Fruit fly (Drosophila melanogaster) whole organism, embryonic: ENCODE data around the gene Tps1.

Experiments used
- Ada2b ChIP-seq: fragments of 200-800 bp; sonication (Bioruptor generic); IDR thresholded peaks from 2 replicates; pipeline ENCODE4 v1.3.6; 2022; ENCODE audit warnings: missing biosample characterization, missing genetic modification characterization
- Atf6 ChIP-seq: fragments of 200-800 bp; sonication (Bioruptor generic); IDR thresholded peaks from 2 replicates; pipeline ENCODE4 v1.3.6; 2022; ENCODE audit warnings: missing biosample characterization, missing genetic modification characterization
- B-H1 ChIP-seq: fragments of 200-800 bp; sonication (Bioruptor generic); IDR thresholded peaks from 3 replicates; pipeline ENCODE4 v1.3.6; 2022; ENCODE audit warnings: missing biosample characterization, missing genetic modification characterization
- C15 ChIP-seq: fragments of 200-800 bp; sonication (Bioruptor generic); IDR thresholded peaks from 3 replicates; pipeline ENCODE4 v1.3.6; 2022; ENCODE audit warnings: missing biosample characterization, missing genetic modification characterization
- CG10462 ChIP-seq: fragments of 200-800 bp; sonication (Bioruptor generic); optimal IDR thresholded peaks from 2 replicates; lab custom pipeline; 2016; ENCODE audit warnings: missing biosample characterization, missing genetic modification characterization
- CG10959 ChIP-seq: fragments of 200-800 bp; sonication (Bioruptor generic); IDR thresholded peaks from 2 replicates; pipeline ENCODE4 v1.3.6; 2022; ENCODE audit warnings: missing biosample characterization, missing genetic modification characterization
- CG11247 ChIP-seq: fragments of 200-800 bp; sonication (Bioruptor generic); IDR thresholded peaks from 2 replicates; pipeline ENCODE4 v1.3.6; 2022; ENCODE audit warnings: missing biosample characterization, missing genetic modification characterization
- CG11696 ChIP-seq: fragments of 200-800 bp; sonication (Bioruptor generic); IDR thresholded peaks from 2 replicates; pipeline ENCODE4 v1.3.6; 2022; ENCODE audit warnings: missing biosample characterization, missing genetic modification characterization
- CG14441 ChIP-seq: fragments of 200-800 bp; sonication (Bioruptor generic); IDR thresholded peaks from 2 replicates; pipeline ENCODE4 v1.3.6; 2022; ENCODE audit warnings: missing biosample characterization, missing genetic modification characterization
- CG17328 ChIP-seq: fragments of 200-800 bp; sonication (Bioruptor generic); IDR thresholded peaks from 2 replicates; pipeline ENCODE4 v1.3.6; 2022; ENCODE audit warnings: missing biosample characterization, missing genetic modification characterization
- CG17802 ChIP-seq: fragments of 200-800 bp; sonication (Bioruptor generic); optimal IDR thresholded peaks from 2 replicates; lab custom pipeline; 2018; ENCODE audit warnings: missing biosample characterization, mild to moderate bottlenecking, missing genetic modification characterization, moderate library complexity
- CG2120 ChIP-seq: fragments of 200-800 bp; sonication (Bioruptor generic); optimal IDR thresholded peaks from 3 replicates; lab custom pipeline; 2016; ENCODE audit warnings: missing biosample characterization, missing genetic modification characterization
- CG2712 ChIP-seq: fragments of 200-800 bp; optimal IDR thresholded peaks from 3 replicates; lab custom pipeline; 2019; ENCODE audit warnings: missing biosample characterization, mild to moderate bottlenecking, missing genetic modification characterization, moderate library complexity
- CG3281 ChIP-seq: fragments of 200-800 bp; sonication (Bioruptor generic); optimal IDR thresholded peaks from 3 replicates; lab custom pipeline; 2017; ENCODE audit warnings: missing biosample characterization, mild to moderate bottlenecking, missing genetic modification characterization
- CG6272 ChIP-seq: fragments of 200-800 bp; sonication (Bioruptor generic); IDR thresholded peaks from 2 replicates; pipeline ENCODE4 v1.3.6; 2022; ENCODE audit warnings: missing biosample characterization, missing genetic modification characterization
- CG7745 ChIP-seq: fragments of 200-800 bp; sonication (Bioruptor generic); optimal IDR thresholded peaks from 2 replicates; lab custom pipeline; 2018; ENCODE audit warnings: missing biosample characterization, mild to moderate bottlenecking, missing genetic modification characterization, moderate library complexity
- CG7928 ChIP-seq: fragments of 200-800 bp; sonication (Bioruptor generic); optimal IDR thresholded peaks from 2 replicates; lab custom pipeline; 2017; ENCODE audit warnings: missing biosample characterization, mild to moderate bottlenecking, missing genetic modification characterization
- CG7963 ChIP-seq: fragments of 200-800 bp; sonication (Bioruptor generic); IDR thresholded peaks from 3 replicates; pipeline ENCODE4 v1.3.6; 2022; ENCODE audit warnings: missing biosample characterization, missing genetic modification characterization; ENCODE audit not compliant: partially characterized antibody
- CG8924 ChIP-seq: fragments of 200-800 bp; optimal IDR thresholded peaks from 3 replicates; lab custom pipeline; 2019; ENCODE audit warnings: missing biosample characterization, mild to moderate bottlenecking, missing genetic modification characterization, moderate library complexity
- CG9932 ChIP-seq: fragments of 200-800 bp; sonication (Bioruptor generic); IDR thresholded peaks from 2 replicates; pipeline ENCODE4 v1.3.6; 2022; ENCODE audit warnings: missing biosample characterization, missing genetic modification characterization
- CTCF ChIP-seq: fragments of 200-800 bp; sonication (Bioruptor generic); optimal IDR thresholded peaks from 2 replicates; lab custom pipeline; 2017; ENCODE audit warnings: missing biosample characterization, mild to moderate bottlenecking, missing genetic modification characterization, moderate library complexity
- Fer1 ChIP-seq: fragments of 200-800 bp; sonication (Bioruptor generic); optimal IDR thresholded peaks from 2 replicates; lab custom pipeline; 2017; ENCODE audit warnings: missing biosample characterization, mild to moderate bottlenecking, missing genetic modification characterization
- Fer3 ChIP-seq: fragments of 200-800 bp; sonication (Bioruptor generic); optimal IDR thresholded peaks from 2 replicates; lab custom pipeline; 2018; ENCODE audit warnings: missing biosample characterization, mild to moderate bottlenecking, missing genetic modification characterization, moderate library complexity
- HmgD ChIP-seq: fragments of 200-800 bp; sonication (Bioruptor generic); optimal IDR thresholded peaks from 3 replicates; lab custom pipeline; 2016; ENCODE audit warnings: missing biosample characterization, missing genetic modification characterization
- Med ChIP-seq: fragments of 200-800 bp; sonication (Bioruptor generic); peaks from one replicate; lab custom pipeline; 2016; ENCODE audit warnings: missing biosample characterization, missing genetic modification characterization, mild to moderate bottlenecking, inconsistent platforms, moderate library complexity
- NFAT ChIP-seq: fragments of 200-800 bp; sonication (Bioruptor generic); IDR thresholded peaks from 2 replicates; pipeline ENCODE4 v1.3.6; 2022; ENCODE audit warnings: missing biosample characterization, missing genetic modification characterization
- Nf-YA ChIP-seq: fragments of 200-800 bp; sonication (Bioruptor generic); IDR thresholded peaks from 2 replicates; pipeline ENCODE4 v1.3.6; 2022; ENCODE audit warnings: missing biosample characterization, missing genetic modification characterization
- Oaz ChIP-seq: fragments of 200-800 bp; sonication (Bioruptor generic); IDR thresholded peaks from 2 replicates; pipeline ENCODE4 v1.3.6; 2022; ENCODE audit warnings: missing biosample characterization, missing genetic modification characterization
- Sin3A ChIP-seq: fragments of >200 bp; optimal IDR thresholded peaks from 2 replicates; lab custom pipeline; 2018
- ara ChIP-seq: fragments of 200-800 bp; sonication (Bioruptor generic); IDR thresholded peaks from 2 replicates; pipeline ENCODE4 v1.3.6; 2022; ENCODE audit warnings: missing biosample characterization, missing genetic modification characterization
- az2 ChIP-seq: fragments of 200-800 bp; sonication (Bioruptor generic); optimal IDR thresholded peaks from 3 replicates; lab custom pipeline; 2016; ENCODE audit warnings: missing biosample characterization, missing genetic modification characterization
- cato ChIP-seq: fragments of 200-800 bp; sonication (Bioruptor generic); optimal IDR thresholded peaks from 2 replicates; lab custom pipeline; 2016; ENCODE audit warnings: missing biosample characterization, missing genetic modification characterization, borderline replicate concordance
- ci ChIP-seq: fragments of 200-800 bp; sonication (Bioruptor generic); IDR thresholded peaks from 3 replicates; pipeline ENCODE4 v1.3.6; 2022; ENCODE audit warnings: missing biosample characterization, missing genetic modification characterization
- croc ChIP-seq: fragments of 200-800 bp; sonication (Bioruptor generic); conservative IDR thresholded peaks from 3 replicates; pipeline ENCODE4 v1.3.6; 2022; ENCODE audit warnings: missing biosample characterization, missing genetic modification characterization
- dimm ChIP-seq: fragments of 200-800 bp; sonication (Bioruptor generic); IDR thresholded peaks from 2 replicates; pipeline ENCODE4 v1.3.6; 2022; ENCODE audit warnings: missing biosample characterization, missing genetic modification characterization
- gt ChIP-seq: fragments of 200-800 bp; sonication (Bioruptor generic); IDR thresholded peaks from 2 replicates; pipeline ENCODE4 v1.3.6; 2022; ENCODE audit warnings: missing biosample characterization, missing genetic modification characterization
- lov ChIP-seq, 2 experiments: fragments of 200-800 bp in 1 of 2; fragments of >200 bp in 1 of 2; sonication (Bioruptor generic) in 1 of 2; IDR thresholded peaks in 1 of 2; optimal IDR thresholded peaks in 1 of 2; 2 replicates in 1 of 2; 3 replicates in 1 of 2; pipeline versions ENCODE4 v1.3.6 to Lab custom; 2017 to 2022; ENCODE audit warnings: missing biosample characterization in 1 of 2, missing genetic modification characterization in 1 of 2
- mam ChIP-seq: fragments of 200-800 bp; sonication (Bioruptor generic); optimal IDR thresholded peaks from 3 replicates; lab custom pipeline; 2016; ENCODE audit warnings: missing biosample characterization, missing genetic modification characterization
- pan ChIP-seq, 4 experiments: fragments of >200 bp in 3 of 4; fragments of 200-800 bp in 1 of 4; sonication (Bioruptor generic) in 1 of 4; optimal IDR thresholded peaks in 3 of 4; IDR thresholded peaks in 1 of 4; 2 replicates each; pipeline versions ENCODE4 v1.3.6 to Lab custom; 2017 to 2022; ENCODE audit warnings: missing biosample characterization in 2 of 4, missing genetic modification characterization in 2 of 4, mixed read lengths in 1 of 4
- pfk ChIP-seq: fragments of 200-800 bp; sonication (Bioruptor generic); optimal IDR thresholded peaks from 2 replicates; lab custom pipeline; 2018; ENCODE audit warnings: missing biosample characterization, mild to moderate bottlenecking, missing genetic modification characterization, moderate library complexity
- prd ChIP-seq, 3 experiments: fragments of >200 bp in 2 of 3; fragments of 200-800 bp in 1 of 3; sonication (Bioruptor generic) in 1 of 3; optimal IDR thresholded peaks in 2 of 3; IDR thresholded peaks in 1 of 3; 2 replicates in 2 of 3; 3 replicates in 1 of 3; pipeline versions ENCODE4 v1.3.6 to Lab custom; 2017 to 2022; ENCODE audit warnings: missing biosample characterization in 1 of 3, missing genetic modification characterization in 1 of 3
- schlank ChIP-seq: fragments of 200-800 bp; sonication (Bioruptor generic); optimal IDR thresholded peaks from 2 replicates; lab custom pipeline; 2018; ENCODE audit warnings: missing biosample characterization, mild to moderate bottlenecking, missing genetic modification characterization
- sens ChIP-seq: fragments of 200-800 bp; sonication (Bioruptor generic); peaks from one replicate; lab custom pipeline; 2016; ENCODE audit warnings: missing biosample characterization, missing genetic modification characterization
- shn ChIP-seq: fragments of 200-800 bp; sonication (Bioruptor generic); optimal IDR thresholded peaks from 3 replicates; lab custom pipeline; 2016; ENCODE audit warnings: missing biosample characterization, missing genetic modification characterization
- sr ChIP-seq: fragments of 200-800 bp; sonication (Bioruptor generic); IDR thresholded peaks from 3 replicates; pipeline ENCODE4 v1.3.6; 2022; ENCODE audit warnings: missing biosample characterization, missing genetic modification characterization
- ssp ChIP-seq: fragments of 200-800 bp; sonication (Bioruptor generic); IDR thresholded peaks from 2 replicates; pipeline ENCODE4 v1.3.6; 2022; ENCODE audit warnings: missing biosample characterization, missing genetic modification characterization
- stc ChIP-seq: fragments of 200-800 bp; sonication (Bioruptor generic); IDR thresholded peaks from 2 replicates; pipeline ENCODE4 v1.3.6; 2022; ENCODE audit warnings: missing biosample characterization, missing genetic modification characterization
- tin ChIP-seq: fragments of 200-800 bp; sonication (Bioruptor generic); optimal IDR thresholded peaks from 3 replicates; lab custom pipeline; 2016; ENCODE audit warnings: missing biosample characterization, missing genetic modification characterization
- ttk ChIP-seq: fragments of 200-800 bp; sonication (Bioruptor generic); IDR thresholded peaks from 2 replicates; pipeline ENCODE4 v2.1.2; 2022; ENCODE audit warnings: missing biosample characterization, missing genetic modification characterization
- unc-4 ChIP-seq: fragments of 200-800 bp; sonication (Bioruptor generic); IDR thresholded peaks from 2 replicates; pipeline ENCODE4 v1.3.6; 2022; ENCODE audit warnings: missing biosample characterization, missing genetic modification characterization; ENCODE audit not compliant: partially characterized antibody

Tps1 gene

DNA sequence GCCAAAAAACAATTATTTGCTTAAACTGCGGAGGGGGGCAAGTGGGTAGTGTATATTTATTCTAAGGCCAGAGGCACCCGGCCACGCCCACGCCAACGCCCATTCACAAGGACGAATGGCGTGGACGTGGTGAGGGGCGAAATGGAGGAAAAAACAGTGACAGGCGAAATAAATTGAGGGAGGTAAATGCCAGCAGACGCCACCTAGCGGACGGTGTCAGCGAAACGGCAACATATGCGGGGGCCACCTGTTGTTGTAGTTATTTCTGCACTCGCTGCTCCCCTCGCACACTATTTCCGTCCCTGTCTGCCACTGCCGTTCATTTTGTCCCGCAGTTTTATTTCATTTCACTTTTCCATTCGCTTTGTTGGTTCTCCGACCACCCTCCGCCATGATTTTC is 29.9 kb downstream of the Tps1 start (continued):
- TF ChIP-seq B-H1 (GFP tag; lab: Robert Waterston, UW) = peak; percentile 12; the same call in 1 of the 3 replicates
- TF ChIP-seq pan (optimal IDR thresholded peaks at IDR 0.05; lab: Kevin White, UChicago) = no peak
- TF ChIP-seq pan (GFP tag; optimal IDR thresholded peaks at IDR 0.05 in 1 of 2, IDR thresholded peaks at IDR 0.05 in 1 of 2) = peak in 1 of 2 experiments; percentile 31
- TF ChIP-seq ttk = 0 out of 2 replicates have a peak, but pooled peaks have one; percentile 38
- TF ChIP-seq Fer1 (GFP tag; lab: Kevin White, UChicago) = no peak
- TF ChIP-seq CG7928 (GFP tag; lab: Kevin White, UChicago) = no peak
- no peak for TF ChIP-seq Sin3A
- no peak for TF ChIP-seq Fer3 (tag; lab: Kevin White, UChicago)
- TF ChIP-seq lov (optimal IDR thresholded peaks at IDR 0.05; lab: Kevin White, UChicago) = no peak
- 0 out of 3 replicates have a peak, but pooled peaks have one; percentile 51 for TF ChIP-seq lov (GFP tag; IDR thresholded peaks at IDR 0.05; lab: Robert Waterston, UW)
- TF ChIP-seq ci (GFP tag; lab: Robert Waterston, UW) = peak; percentile 52; the same call in 1 of the 3 replicates
- TF ChIP-seq CG14441 (GFP tag; lab: Robert Waterston, UW) = peak; percentile 42; the same call in 1 of the 2 replicates
- TF ChIP-seq CG6272 = peak; percentile 38
- 0 out of 2 replicates have a peak, but pooled peaks have one; percentile 12 for TF ChIP-seq CG17328
- no peak for TF ChIP-seq CG2712 (tag; lab: Kevin White, UChicago)
- no peak for TF ChIP-seq cato (GFP tag; lab: Kevin White, UChicago)
- no peak for TF ChIP-seq az2
- TF ChIP-seq CG9932 = 0 out of 2 replicates have a peak, but pooled peaks have one; percentile 16
- no peak for TF ChIP-seq CG17802 (tag; lab: Kevin White, UChicago)
- no peak for TF ChIP-seq schlank (tag; lab: Kevin White, UChicago)
- TF ChIP-seq Med (GFP tag; lab: Kevin White, UChicago) = peak; percentile 52
- peak; percentile 94 for TF ChIP-seq CTCF
- 0 out of 2 replicates have a peak, but pooled peaks have one; percentile 33 for TF ChIP-seq dimm (GFP tag; lab: Robert Waterston, UW)
- TF ChIP-seq Ada2b (GFP tag; lab: Robert Waterston, UW) = no peak
- TF ChIP-seq CG11247 (GFP tag; lab: Robert Waterston, UW) = peak; percentile 44; the same call in 1 of the 2 replicates
- TF ChIP-seq CG7963 (GFP tag; lab: Robert Waterston, UW) = no peak
- TF ChIP-seq sr = peak; percentile 59; the same call in 1 of the 3 replicates
- TF ChIP-seq CG10959 (GFP tag; lab: Robert Waterston, UW) = peak; percentile 34; the same call in 1 of the 2 replicates
- TF ChIP-seq sens (GFP tag; lab: Kevin White, UChicago) = peak; percentile 54
- 0 out of 2 replicates have a peak, but pooled peaks have one; percentile 8 for TF ChIP-seq Nf-YA
- TF ChIP-seq ssp (GFP tag; lab: Robert Waterston, UW) = 0 out of 2 replicates have a peak, but pooled peaks have one; percentile 22
- TF ChIP-seq CG2120 (GFP tag; lab: Kevin White, UChicago) = no peak
- no peak for TF ChIP-seq unc-4 (GFP tag; lab: Robert Waterston, UW)
- 0 out of 2 replicates have a peak, but pooled peaks have one; percentile 27 for TF ChIP-seq Oaz (GFP tag; lab: Robert Waterston, UW)
- TF ChIP-seq CG8924 = no peak
- TF ChIP-seq C15 (GFP tag; lab: Robert Waterston, UW) = 0 out of 3 replicates have a peak, but pooled peaks have one; percentile 31
- 0 out of 2 replicates have a peak, but pooled peaks have one; percentile 23 for TF ChIP-seq NFAT (GFP tag; lab: Robert Waterston, UW)
- no peak for TF ChIP-seq CG11696 (GFP tag; lab: Robert Waterston, UW)
- TF ChIP-seq shn (GFP tag; lab: Kevin White, UChicago) = no peak
- TF ChIP-seq croc = peak; percentile 13; the same call in 1 of the 3 replicates
- 0 out of 2 replicates have a peak, but pooled peaks have one; percentile 28 for TF ChIP-seq Atf6 (GFP tag; lab: Robert Waterston, UW)
- TF ChIP-seq CG7745 (tag; lab: Kevin White, UChicago) = no peak
- TF ChIP-seq CG10462 (GFP tag; lab: Kevin White, UChicago) = no peak
- TF ChIP-seq prd (optimal IDR thresholded peaks at IDR 0.05; lab: Kevin White, UChicago) = no peak
- TF ChIP-seq prd (GFP tag; IDR thresholded peaks at IDR 0.05; lab: Robert Waterston, UW) = no peak
- TF ChIP-seq stc (GFP tag; lab: Robert Waterston, UW) = peak; percentile 53
- TF ChIP-seq HmgD (GFP tag; lab: Kevin White, UChicago) = no peak
- no peak for TF ChIP-seq mam
- TF ChIP-seq CG3281 (GFP tag; lab: Kevin White, UChicago) = no peak
- TF ChIP-seq gt = no peak
- peak; percentile 18 for TF ChIP-seq tin (GFP tag; lab: Kevin White, UChicago)
- no peak for TF ChIP-seq pfk
- TF ChIP-seq ara = peak; percentile 33; the same call in 1 of the 2 replicates
